Fruit fly (Drosophila melanogaster) S2 (cell line): ENCODE measurements around the gene CG7900.

Source experiments
- CG8478 ChIP-seq: fragments of >200 bp; optimal IDR thresholded peaks from 2 replicates; lab custom pipeline; 2018
- CTCF ChIP-seq, 2 experiments: fragments of >200 bp; optimal IDR thresholded peaks; 2 replicates each; lab custom pipeline; 2018

Gene CG7900

dm6 chr3R:8132398-8132797 is 38.5 kb downstream of the CG7900 start:
- TF ChIP-seq CG8478 (lab: Kevin White, UChicago) = no peak

dm6 chr3R:8134544-8134943 is 40.6 kb downstream of the CG7900 start:
- TF ChIP-seq CTCF (optimal IDR thresholded peaks at IDR 0.05; lab: Kevin White, UChicago) (no peak), CG8478 (lab: Kevin White, UChicago) (no peak)

dm6 chr3R:8138095-8138494 is 44.2 kb downstream of the CG7900 start:
- TF ChIP-seq CTCF (optimal IDR thresholded peaks at IDR 0.05; lab: Kevin White, UChicago) (no peak), CG8478 (lab: Kevin White, UChicago) (no peak)

dm6 chr3R:8139326-8139725 is 45.4 kb downstream of the CG7900 start:
- no peak for TF ChIP-seq CTCF (optimal IDR thresholded peaks at IDR 0.05; lab: Kevin White, UChicago)
- TF ChIP-seq CG8478 (lab: Kevin White, UChicago) = no peak

- TF ChIP-seq CTCF (optimal IDR thresholded peaks at IDR 0.05; lab: Kevin White, UChicago) (no peak), CG8478 (lab: Kevin White, UChicago) (no peak)
Observed at dm6 chr3R:8139854-8140402, 46.0 kb downstream of the CG7900 start.

dm6 chr3R:8140628-8141372 is 46.9 kb downstream of the CG7900 start:
- TF ChIP-seq CG8478 (lab: Kevin White, UChicago) (no peak), CTCF (optimal IDR thresholded peaks at IDR 0.05; lab: Kevin White, UChicago) (no peak)

dm6 chr3R:8142113-8142512 is 48.2 kb downstream of the CG7900 start:
- TF ChIP-seq CTCF (optimal IDR thresholded peaks at IDR 0.05; lab: Kevin White, UChicago) (no peak), CG8478 (lab: Kevin White, UChicago) (no peak)

dm6 chr3R:8145764-8146163 is 51.8 kb downstream of the CG7900 start:
- no peak for TF ChIP-seq CTCF (optimal IDR thresholded peaks at IDR 0.05; lab: Kevin White, UChicago)
- TF ChIP-seq CG8478 (lab: Kevin White, UChicago) = no peak

- TF ChIP-seq CTCF (optimal IDR thresholded peaks at IDR 0.05; lab: Kevin White, UChicago) (no peak), CG8478 (lab: Kevin White, UChicago) (no peak)
Observed at dm6 chr3R:8146892-8147384, 53.0 kb downstream of the CG7900 start.

dm6 chr3R:8149003-8149402 is 55.1 kb downstream of the CG7900 start:
- TF ChIP-seq CG8478 (lab: Kevin White, UChicago) (no peak), CTCF (optimal IDR thresholded peaks at IDR 0.05; lab: Kevin White, UChicago) (no peak)

- TF ChIP-seq CTCF (optimal IDR thresholded peaks at IDR 0.05; lab: Kevin White, UChicago) = no peak
- no peak for TF ChIP-seq CG8478 (lab: Kevin White, UChicago)
Observed at dm6 chr3R:8149995-8150394, 56.1 kb downstream of the CG7900 start.

- TF ChIP-seq CG8478 (lab: Kevin White, UChicago) = no peak
- TF ChIP-seq CTCF (optimal IDR thresholded peaks at IDR 0.05; lab: Kevin White, UChicago) = no peak
Observed at dm6 chr3R:8151163-8151562, 57.2 kb downstream of the CG7900 start.

dm6 chr3R:8152578-8153191 is 58.8 kb downstream of the CG7900 start:
- TF ChIP-seq CTCF (optimal IDR thresholded peaks at IDR 0.05; lab: Kevin White, UChicago) (no peak), CG8478 (lab: Kevin White, UChicago) (no peak)

dm6 chr3R:8153958-8154606 is 60.2 kb downstream of the CG7900 start:
- TF ChIP-seq CG8478 (lab: Kevin White, UChicago) (no peak), CTCF (optimal IDR thresholded peaks at IDR 0.05; lab: Kevin White, UChicago) (no peak)
